Fruit fly (Drosophila melanogaster) S2 (cell line): ENCODE measurements around the gene Vha100-1.

Source experiments
- CG8478 ChIP-seq: fragments of >200 bp; optimal IDR thresholded peaks from 2 replicates; lab custom pipeline; 2018
- CTCF ChIP-seq, 2 experiments: fragments of >200 bp; optimal IDR thresholded peaks; 2 replicates each; lab custom pipeline; 2018

dm6 chr3R:29113392-29113791 is 17.6 kb upstream of the Vha100-1 start:
- no peak for TF ChIP-seq CTCF (optimal IDR thresholded peaks at IDR 0.05; lab: Kevin White, UChicago)
- no peak for TF ChIP-seq CG8478 (lab: Kevin White, UChicago)
